Worm (Caenorhabditis elegans) whole organism, midembryonic: ENCODE data around the gene cyp-33C4.

Experiments
- T22C8.4 ChIP-seq: fragments of 200-800 bp; sonication (Bioruptor generic); IDR thresholded peaks from 2 replicates; pipeline ENCODE4 v1.3.6; 2022; ENCODE audit warnings: missing genetic modification characterization, missing compliant biosample characterization
- flt-1 ChIP-seq: fragments of 200-800 bp; sonication (Bioruptor generic); IDR thresholded peaks from 2 replicates; pipeline ENCODE4 v1.3.6; 2022; ENCODE audit warnings: missing genetic modification characterization, missing compliant biosample characterization
- tab-1 ChIP-seq: fragments of 200-800 bp; sonication (Bioruptor generic); IDR thresholded peaks from 2 replicates; pipeline ENCODE4 v1.3.6; 2022; ENCODE audit warnings: missing genetic modification characterization, missing compliant biosample characterization

DNA sequence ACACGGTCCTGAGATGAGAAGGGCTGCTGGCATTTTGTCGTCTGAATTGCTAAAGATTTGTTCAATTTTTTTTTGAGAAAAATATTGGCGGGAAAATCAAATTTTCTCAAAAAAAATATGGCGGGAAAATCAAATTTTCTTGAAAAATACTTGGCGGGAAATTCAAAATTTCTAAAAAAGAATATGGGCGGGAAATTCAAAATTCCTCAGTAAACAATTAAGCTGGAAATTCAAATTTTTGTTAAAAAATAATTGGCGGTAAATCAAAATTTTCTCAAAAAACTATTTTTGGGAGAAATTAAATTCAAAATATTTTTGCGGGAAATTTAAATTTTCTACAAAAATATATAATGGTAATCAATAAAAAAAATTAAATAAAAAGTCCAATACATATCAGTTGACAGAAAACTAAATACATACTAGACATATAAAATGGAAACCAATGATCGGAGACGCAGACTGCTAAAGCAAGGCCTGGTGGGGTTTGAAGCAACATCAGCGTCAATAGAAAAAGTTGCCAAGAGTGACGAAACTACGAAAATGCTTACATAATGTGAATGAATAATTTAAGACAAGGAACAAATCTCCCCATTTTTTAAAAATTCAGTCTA is 21.4 kb upstream of the cyp-33C4 start, which contains the start of gene nhr-184:
- TF ChIP-seq tab-1 (GFP tag; lab: Robert Waterston, UW) (no peak), T22C8.4 (GFP tag; lab: Robert Waterston, UW) (no peak), flt-1 (no peak)
